Fruit fly (Drosophila melanogaster): ENCODE measurements around the gene gpp.

gpp gene

DNA sequence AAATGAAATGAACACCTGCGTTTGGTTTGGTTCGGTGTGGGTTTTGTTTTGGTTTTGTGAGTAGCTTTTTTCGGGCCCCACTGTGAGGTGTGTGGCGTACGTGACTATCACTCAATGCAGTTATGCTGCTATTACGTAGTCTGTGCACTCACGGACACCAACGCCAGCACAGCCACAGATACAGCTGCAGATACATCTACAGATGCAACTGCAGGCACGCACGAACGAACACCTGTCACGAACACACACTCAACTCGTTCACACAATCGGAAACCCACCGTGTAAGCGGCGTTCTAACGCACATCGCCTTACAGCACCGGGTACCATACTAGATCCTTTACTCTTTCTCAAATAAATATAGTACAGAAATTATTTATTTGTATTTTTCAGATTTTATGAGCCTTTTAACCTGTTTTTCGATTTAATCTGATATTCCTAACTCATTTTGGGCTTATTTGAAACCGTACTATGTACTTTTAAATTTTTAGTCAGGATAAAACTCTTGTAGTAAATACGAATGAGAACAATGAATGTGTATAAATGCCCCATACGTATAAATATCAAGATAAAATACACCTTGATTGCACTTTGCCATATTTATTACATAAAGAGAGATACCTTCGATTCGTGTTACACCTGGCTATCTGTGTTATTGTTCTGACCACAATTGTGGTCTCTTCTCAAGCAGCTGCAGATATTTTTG, 18.9 kb downstream of the gpp start:
- TF ChIP-seq CG14655 (GFP tag; optimal IDR thresholded peaks at IDR 0.05), result peak; percentile 76
- 0 out of 3 replicates have a peak, but pooled peaks have one; percentile 27 for TF ChIP-seq CG4496 (GFP tag; IDR thresholded peaks at IDR 0.05)
- TF ChIP-seq rn (GFP tag; IDR thresholded peaks at IDR 0.05), result no peak
- TF ChIP-seq CG13204 (GFP tag; optimal IDR thresholded peaks at IDR 0.05), result no peak
- TF ChIP-seq CG17806 (tag; optimal IDR thresholded peaks at IDR 0.05), result peak; percentile 44
- no peak for TF ChIP-seq CG32121 (GFP tag; IDR thresholded peaks at IDR 0.05)
- TF ChIP-seq gl (tag; optimal IDR thresholded peaks at IDR 0.05), result no peak
- TF ChIP-seq Pif1A (GFP tag; optimal IDR thresholded peaks at IDR 0.05), result peak; percentile 51
- TF ChIP-seq D1 (tag; optimal IDR thresholded peaks at IDR 0.05), result no peak
- peak; percentile 34 for TF ChIP-seq CG15710 (tag; optimal IDR thresholded peaks at IDR 0.05)
- no peak for TF ChIP-seq EcR (GFP tag; optimal IDR thresholded peaks at IDR 0.05)
- TF ChIP-seq CG12605 (GFP tag; IDR thresholded peaks at IDR 0.05), result no peak
- TF ChIP-seq Ets98B (GFP tag; IDR thresholded peaks at IDR 0.05), result no peak
- TF ChIP-seq CG8159 (tag; optimal IDR thresholded peaks at IDR 0.05), result peak; percentile 48
- TF ChIP-seq Snoo (tag; optimal IDR thresholded peaks at IDR 0.05), result peak; percentile 8
- peak; percentile 55 for TF ChIP-seq CG9948 (tag; optimal IDR thresholded peaks at IDR 0.05)
- no peak for TF ChIP-seq CG10348 (GFP tag; IDR thresholded peaks at IDR 0.05)
- TF ChIP-seq fd96Ca (GFP tag; IDR thresholded peaks at IDR 0.05), result peak; percentile 16; the same call in 1 of the 3 replicates
- TF ChIP-seq CG34367 (tag; optimal IDR thresholded peaks at IDR 0.05), result no peak
- peak; percentile 2 for TF ChIP-seq Pif1B (GFP tag; optimal IDR thresholded peaks at IDR 0.05)
- peak; percentile 74 for TF ChIP-seq CG8301 (tag; optimal IDR thresholded peaks at IDR 0.05)

DNA sequence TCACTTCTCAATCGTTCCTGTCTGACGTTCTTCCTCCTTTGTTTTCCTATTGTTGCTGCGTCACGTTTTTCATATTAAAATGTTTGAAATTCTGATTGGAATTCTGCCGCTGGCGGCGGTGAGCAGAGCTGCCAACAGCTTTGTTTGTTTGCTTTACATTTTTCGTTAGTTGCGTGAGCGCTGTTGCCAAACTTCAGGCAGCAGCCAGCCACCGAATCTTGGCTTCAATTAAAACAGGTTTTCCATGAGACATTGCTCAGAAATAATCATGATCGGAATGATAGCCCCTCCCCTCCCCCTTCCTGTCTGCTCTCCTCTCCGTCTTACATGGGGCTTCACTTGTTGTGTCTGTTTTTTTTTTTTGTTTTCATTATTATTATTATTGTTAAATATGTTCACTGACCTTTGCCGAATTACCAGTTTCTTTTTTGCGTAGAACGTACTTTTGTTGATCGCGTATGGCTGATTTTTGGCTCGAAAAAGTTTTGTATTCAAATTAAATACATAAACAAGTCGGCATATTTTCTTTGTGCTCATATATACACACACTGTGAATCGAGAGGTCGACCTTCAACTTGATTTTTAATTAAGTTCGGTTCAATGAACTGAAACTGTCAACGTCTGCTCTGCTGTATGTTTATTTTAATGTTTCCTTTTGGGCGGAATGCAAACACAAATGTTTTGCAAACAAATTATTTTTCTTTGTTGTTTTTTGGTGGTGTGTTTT, 19.7 kb downstream of the gpp start:
- peak; percentile 49; the same call in 2 of the 3 replicates for TF ChIP-seq fd96Ca (GFP tag; IDR thresholded peaks at IDR 0.05)
- TF ChIP-seq EcR (GFP tag; optimal IDR thresholded peaks at IDR 0.05), result peak; percentile 81
- TF ChIP-seq Snoo (tag; optimal IDR thresholded peaks at IDR 0.05), result peak; percentile 56
- no peak for TF ChIP-seq gl (tag; optimal IDR thresholded peaks at IDR 0.05)

DNA sequence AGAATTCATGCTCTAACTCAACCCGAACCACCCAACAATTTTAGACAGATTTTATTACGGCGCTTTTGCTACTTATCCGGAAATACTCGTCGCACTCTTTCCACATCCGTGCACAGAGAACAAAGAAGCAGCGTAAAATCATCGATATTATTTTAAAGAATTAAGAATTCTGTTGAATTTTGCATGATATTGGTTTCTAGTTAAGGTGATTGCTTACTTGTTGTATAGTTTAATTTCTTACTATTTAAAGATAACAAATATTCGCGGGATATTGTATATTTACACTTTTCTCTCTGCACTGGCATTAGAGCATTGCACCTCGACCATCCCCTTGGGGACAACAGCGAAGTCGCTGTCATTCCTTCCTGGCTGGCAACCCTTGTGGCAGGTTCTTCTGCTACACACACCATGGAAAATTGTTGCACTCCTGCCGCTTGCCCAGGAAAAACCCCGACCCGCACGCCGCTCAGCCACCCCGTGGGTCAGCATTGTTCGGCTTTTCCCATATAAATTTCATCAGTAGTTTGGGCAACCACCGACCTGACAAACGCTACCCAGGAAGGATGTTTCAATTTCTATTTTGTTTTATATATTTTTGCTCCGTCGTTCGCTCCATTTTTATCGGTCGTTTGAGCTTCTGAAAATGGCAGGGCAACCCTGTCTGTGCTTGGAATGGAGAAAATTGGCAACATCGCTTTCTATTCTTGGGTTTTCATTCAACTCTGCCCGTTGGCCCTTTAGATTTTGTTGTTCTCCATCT, 21.1 kb downstream of the gpp start:
- peak; percentile 56 for TF ChIP-seq CG17806 (tag; optimal IDR thresholded peaks at IDR 0.05)
- TF ChIP-seq EcR (GFP tag; optimal IDR thresholded peaks at IDR 0.05), result peak; percentile 9
- no peak for TF ChIP-seq CG13204 (GFP tag; optimal IDR thresholded peaks at IDR 0.05)
- TF ChIP-seq CG12605 (GFP tag; IDR thresholded peaks at IDR 0.05), result no peak
- peak; percentile 14 for TF ChIP-seq Snoo (tag; optimal IDR thresholded peaks at IDR 0.05)
- TF ChIP-seq Pif1A (GFP tag; optimal IDR thresholded peaks at IDR 0.05), result peak; percentile 64
- TF ChIP-seq CG32121 (GFP tag; IDR thresholded peaks at IDR 0.05), result 0 out of 2 replicates have a peak, but pooled peaks have one; percentile 38
- no peak for TF ChIP-seq CG4496 (GFP tag; IDR thresholded peaks at IDR 0.05)
- peak; percentile 30 for TF ChIP-seq Pif1B (GFP tag; optimal IDR thresholded peaks at IDR 0.05)
- peak; percentile 51 for TF ChIP-seq CG14655 (GFP tag; optimal IDR thresholded peaks at IDR 0.05)
- TF ChIP-seq rn (GFP tag; IDR thresholded peaks at IDR 0.05), result no peak
- peak; percentile 45 for TF ChIP-seq CG9948 (tag; optimal IDR thresholded peaks at IDR 0.05)
- TF ChIP-seq CG8159 (tag; optimal IDR thresholded peaks at IDR 0.05), result peak; percentile 65
- TF ChIP-seq CG10348 (GFP tag; IDR thresholded peaks at IDR 0.05), result no peak
- peak; percentile 56 for TF ChIP-seq CG15710 (tag; optimal IDR thresholded peaks at IDR 0.05)
- TF ChIP-seq Ets98B (GFP tag; IDR thresholded peaks at IDR 0.05), result 0 out of 2 replicates have a peak, but pooled peaks have one; percentile 15
- TF ChIP-seq fd96Ca (GFP tag; IDR thresholded peaks at IDR 0.05), result no peak
- TF ChIP-seq CG34367 (tag; optimal IDR thresholded peaks at IDR 0.05), result peak; percentile 45
- TF ChIP-seq gl (tag; optimal IDR thresholded peaks at IDR 0.05), result peak; percentile 9
- TF ChIP-seq CG8301 (tag; optimal IDR thresholded peaks at IDR 0.05), result peak; percentile 40
- TF ChIP-seq D1 (tag; optimal IDR thresholded peaks at IDR 0.05), result no peak

DNA sequence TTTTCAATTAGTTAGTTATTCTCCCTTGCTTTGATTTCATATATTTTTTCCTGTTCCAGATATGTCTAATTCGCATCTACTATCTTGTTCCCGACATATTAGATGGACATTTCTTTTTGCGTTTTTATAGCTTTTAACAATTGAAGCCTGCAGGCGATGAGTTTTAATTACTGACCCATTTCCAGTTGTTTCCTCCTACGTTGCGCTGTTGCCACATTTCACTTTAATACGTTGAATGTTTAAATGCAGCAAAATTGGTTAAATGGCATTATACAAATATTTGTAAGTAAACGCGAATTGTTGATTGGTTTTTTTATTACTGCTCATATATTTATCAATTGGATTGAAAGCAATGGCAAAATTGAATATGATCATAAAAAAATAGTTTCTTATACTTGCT, 22.3 kb downstream of the gpp start:
- TF ChIP-seq CG12605 (GFP tag; IDR thresholded peaks at IDR 0.05) (no peak), EcR (GFP tag; optimal IDR thresholded peaks at IDR 0.05) (no peak), CG13204 (GFP tag; optimal IDR thresholded peaks at IDR 0.05) (no peak), Pif1B (GFP tag; optimal IDR thresholded peaks at IDR 0.05) (no peak), rn (GFP tag; IDR thresholded peaks at IDR 0.05) (no peak), CG4496 (GFP tag; IDR thresholded peaks at IDR 0.05) (no peak), CG10348 (GFP tag; IDR thresholded peaks at IDR 0.05) (no peak), CG8159 (tag; optimal IDR thresholded peaks at IDR 0.05) (no peak), D1 (tag; optimal IDR thresholded peaks at IDR 0.05) (no peak), Ets98B (GFP tag; IDR thresholded peaks at IDR 0.05) (no peak), CG34367 (tag; optimal IDR thresholded peaks at IDR 0.05) (no peak), CG15710 (tag; optimal IDR thresholded peaks at IDR 0.05) (no peak), CG17806 (tag; optimal IDR thresholded peaks at IDR 0.05) (no peak), CG14655 (GFP tag; optimal IDR thresholded peaks at IDR 0.05) (no peak), CG8301 (tag; optimal IDR thresholded peaks at IDR 0.05) (no peak), Snoo (tag; optimal IDR thresholded peaks at IDR 0.05) (no peak), gl (tag; optimal IDR thresholded peaks at IDR 0.05) (no peak), fd96Ca (GFP tag; IDR thresholded peaks at IDR 0.05) (no peak), CG9948 (tag; optimal IDR thresholded peaks at IDR 0.05) (no peak)

DNA sequence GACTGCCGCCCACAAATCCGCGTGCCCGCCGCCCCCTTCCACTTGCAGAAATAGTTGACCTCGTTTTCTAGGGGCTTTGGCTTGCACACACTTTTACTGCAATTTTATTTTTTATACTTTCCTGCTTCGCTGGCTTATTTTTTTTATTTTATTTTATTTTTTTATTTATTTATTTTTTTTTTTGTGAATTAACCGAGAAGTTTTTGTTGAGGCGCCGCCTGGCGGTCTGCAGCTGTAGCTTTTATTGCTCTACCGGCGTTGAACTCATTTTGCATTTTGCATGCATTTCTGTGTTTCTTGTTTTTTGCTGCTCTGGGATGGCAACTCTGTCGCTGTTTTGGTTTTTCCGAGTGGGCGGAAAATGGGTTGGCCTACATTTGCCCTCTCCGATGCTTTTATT, 23.1 kb downstream of the gpp start:
- peak; percentile 62; the same call in 1 of the 2 replicates for TF ChIP-seq Ets98B (GFP tag; IDR thresholded peaks at IDR 0.05)
- TF ChIP-seq D1 (tag; optimal IDR thresholded peaks at IDR 0.05), result no peak
- TF ChIP-seq CG8301 (tag; optimal IDR thresholded peaks at IDR 0.05), result no peak
- TF ChIP-seq CG15710 (tag; optimal IDR thresholded peaks at IDR 0.05), result no peak
- TF ChIP-seq gl (tag; optimal IDR thresholded peaks at IDR 0.05), result no peak
- TF ChIP-seq CG4496 (GFP tag; IDR thresholded peaks at IDR 0.05), result peak; percentile 68; the same call in 2 of the 3 replicates
- peak; percentile 1 for TF ChIP-seq CG14655 (GFP tag; optimal IDR thresholded peaks at IDR 0.05)
- no peak for TF ChIP-seq CG13204 (GFP tag; optimal IDR thresholded peaks at IDR 0.05)
- TF ChIP-seq CG9948 (tag; optimal IDR thresholded peaks at IDR 0.05), result no peak
- peak; percentile 61; the same call in 2 of the 3 replicates for TF ChIP-seq fd96Ca (GFP tag; IDR thresholded peaks at IDR 0.05)
- TF ChIP-seq CG34367 (tag; optimal IDR thresholded peaks at IDR 0.05), result no peak
- TF ChIP-seq CG8159 (tag; optimal IDR thresholded peaks at IDR 0.05), result no peak
- peak; percentile 70 for TF ChIP-seq CG32121 (GFP tag; IDR thresholded peaks at IDR 0.05)
- peak; percentile 59 for TF ChIP-seq CG12605 (GFP tag; IDR thresholded peaks at IDR 0.05)
